Worm (Caenorhabditis elegans) whole organism, late embryonic: Measurements from ENCODE around the gene lbp-9.

ENCODE experiments used
- C38D4.7 ChIP-seq: fragments of 200-800 bp; sonication (Bioruptor generic); optimal IDR thresholded peaks from 2 replicates; lab custom pipeline; 2018; ENCODE audit warnings: mild to moderate bottlenecking, missing genetic modification characterization, moderate library complexity, missing compliant biosample characterization
- F13H6.1 ChIP-seq: sonication (generic microtip); optimal IDR thresholded peaks from 2 replicates; lab custom pipeline; 2016; ENCODE audit warnings: missing genetic modification characterization, missing compliant biosample characterization
- K02D7.2 ChIP-seq: sonication (generic microtip); optimal IDR thresholded peaks from 2 replicates; lab custom pipeline; 2017; ENCODE audit warnings: mild to moderate bottlenecking, missing genetic modification characterization, missing compliant biosample characterization
- K09A11.1 ChIP-seq: sonication (generic microtip); optimal IDR thresholded peaks from 2 replicates; lab custom pipeline; 2017; ENCODE audit warnings: antibody characterized with exemption, mild to moderate bottlenecking, missing genetic modification characterization, missing compliant biosample characterization; ENCODE audit not compliant: insufficient read depth
- ahr-1 ChIP-seq: sonication (generic microtip); optimal IDR thresholded peaks from 2 replicates; lab custom pipeline; 2016; ENCODE audit warnings: missing genetic modification characterization, missing compliant biosample characterization
- ama-1 ChIP-seq: fragments of 150-350 bp; optimal IDR thresholded peaks from 2 replicates; lab custom pipeline; 2014
- ceh-18 ChIP-seq: sonication (generic microtip); optimal IDR thresholded peaks from 2 replicates; lab custom pipeline; 2016; ENCODE audit warnings: missing genetic modification characterization, missing compliant biosample characterization
- ceh-2 ChIP-seq: sonication (generic microtip); optimal IDR thresholded peaks from 2 replicates; lab custom pipeline; 2016; ENCODE audit warnings: missing genotype, missing genetic modification characterization, missing compliant biosample characterization
- ceh-30 ChIP-seq: fragments of 150-350 bp; optimal IDR thresholded peaks from 2 replicates; lab custom pipeline; 2014; ENCODE audit warnings: missing biosample characterization, missing genetic modification characterization
- ceh-45 ChIP-seq: fragments of 200-800 bp; sonication (Bioruptor generic); IDR thresholded peaks from 2 replicates; pipeline ENCODE4 v1.3.6; 2022; ENCODE audit warnings: missing genetic modification reagents, missing genetic modification characterization, missing compliant biosample characterization
- ceh-48 ChIP-seq: sonication (generic microtip); optimal IDR thresholded peaks from 2 replicates; lab custom pipeline; 2016; ENCODE audit warnings: missing genetic modification characterization, inconsistent platforms, missing compliant biosample characterization
- ceh-6 ChIP-seq: fragments of 200-800 bp; sonication (Bioruptor generic); optimal IDR thresholded peaks from 2 replicates; lab custom pipeline; 2018; ENCODE audit warnings: mild to moderate bottlenecking, missing genetic modification characterization, missing compliant biosample characterization
- che-1 ChIP-seq: sonication (generic microtip); optimal IDR thresholded peaks from 2 replicates; lab custom pipeline; 2016; ENCODE audit warnings: mild to moderate bottlenecking, missing genetic modification characterization, missing compliant biosample characterization
- dmd-4 ChIP-seq: sonication (generic microtip); optimal IDR thresholded peaks from 2 replicates; lab custom pipeline; 2016; ENCODE audit warnings: borderline replicate concordance, missing genetic modification characterization, missing compliant biosample characterization
- dve-1 ChIP-seq: sonication (generic microtip); optimal IDR thresholded peaks from 2 replicates; lab custom pipeline; 2017; ENCODE audit warnings: antibody characterized with exemption, mild to moderate bottlenecking, missing genetic modification characterization, missing compliant biosample characterization
- elt-2 ChIP-seq: sonication (generic microtip); optimal IDR thresholded peaks from 2 replicates; lab custom pipeline; 2016; ENCODE audit warnings: missing genetic modification reagents, missing genetic modification characterization, missing compliant biosample characterization
- fax-1 ChIP-seq: sonication (generic microtip); optimal IDR thresholded peaks from 2 replicates; lab custom pipeline; 2016; ENCODE audit warnings: missing genotype, missing genetic modification characterization, missing compliant biosample characterization
- fkh-10 ChIP-seq: fragments of 150-350 bp; optimal IDR thresholded peaks from 2 replicates; lab custom pipeline; 2014; ENCODE audit warnings: missing biosample characterization, missing genetic modification reagents, missing genetic modification characterization
- fkh-6 ChIP-seq: sonication (generic microtip); optimal IDR thresholded peaks from 2 replicates; lab custom pipeline; 2016; ENCODE audit warnings: missing genetic modification characterization, missing compliant biosample characterization
- gmeb-2 ChIP-seq: sonication (generic microtip); optimal IDR thresholded peaks from 2 replicates; lab custom pipeline; 2016; ENCODE audit warnings: missing genetic modification characterization, inconsistent platforms, missing compliant biosample characterization
- hlh-15 ChIP-seq: sonication (generic microtip); optimal IDR thresholded peaks from 2 replicates; lab custom pipeline; 2016; ENCODE audit warnings: missing genetic modification characterization, missing compliant biosample characterization
- hlh-30 ChIP-seq: sonication (generic microtip); optimal IDR thresholded peaks from 2 replicates; lab custom pipeline; 2017; ENCODE audit warnings: antibody characterized with exemption, missing genetic modification characterization, missing compliant biosample characterization; ENCODE audit not compliant: insufficient read depth
- hlh-6 ChIP-seq: sonication (generic microtip); optimal IDR thresholded peaks from 2 replicates; lab custom pipeline; 2016; ENCODE audit warnings: missing genotype, missing genetic modification characterization, missing compliant biosample characterization
- hlh-8 ChIP-seq: sonication (generic microtip); optimal IDR thresholded peaks from 2 replicates; lab custom pipeline; 2016; ENCODE audit warnings: missing genotype, missing genetic modification characterization, missing compliant biosample characterization
- lim-6 ChIP-seq: sonication (generic microtip); optimal IDR thresholded peaks from 2 replicates; lab custom pipeline; 2016; ENCODE audit warnings: missing genetic modification characterization, missing compliant biosample characterization
- madf-2 ChIP-seq: sonication (generic microtip); optimal IDR thresholded peaks from 2 replicates; lab custom pipeline; 2017; ENCODE audit warnings: missing genetic modification characterization, missing compliant biosample characterization
- mec-3 ChIP-seq: sonication (generic microtip); optimal IDR thresholded peaks from 2 replicates; lab custom pipeline; 2016; ENCODE audit warnings: borderline replicate concordance, missing genetic modification characterization, missing compliant biosample characterization
- nhr-11 ChIP-seq: fragments of 150-350 bp; optimal IDR thresholded peaks from 2 replicates; lab custom pipeline; 2014; ENCODE audit warnings: missing biosample characterization, missing genetic modification characterization
- nhr-232 ChIP-seq: sonication (generic microtip); optimal IDR thresholded peaks from 2 replicates; lab custom pipeline; 2016; ENCODE audit warnings: missing genetic modification characterization, missing compliant biosample characterization
- npax-4 ChIP-seq: sonication (generic microtip); optimal IDR thresholded peaks from 2 replicates; lab custom pipeline; 2016; ENCODE audit warnings: missing genetic modification characterization, missing compliant biosample characterization
- odd-2 ChIP-seq: sonication (generic microtip); optimal IDR thresholded peaks from 2 replicates; lab custom pipeline; 2017; ENCODE audit warnings: antibody characterized with exemption, mild to moderate bottlenecking, missing genetic modification characterization, missing compliant biosample characterization
- pag-3 ChIP-seq: sonication (generic microtip); optimal IDR thresholded peaks from 2 replicates; lab custom pipeline; 2016; ENCODE audit warnings: missing compliant biosample characterization, missing genetic modification characterization, borderline replicate concordance
- pha-2 ChIP-seq: sonication (generic microtip); optimal IDR thresholded peaks from 2 replicates; lab custom pipeline; 2017; ENCODE audit warnings: mild to moderate bottlenecking, missing genetic modification characterization, missing compliant biosample characterization
- pha-4 ChIP-seq: fragments of 150-350 bp; optimal IDR thresholded peaks from 2 replicates; lab custom pipeline; 2018; ENCODE audit warnings: missing biosample characterization, missing genetic modification reagents, missing genetic modification characterization
- pros-1 ChIP-seq: fragments of 150-350 bp; optimal IDR thresholded peaks from 2 replicates; lab custom pipeline; 2014; ENCODE audit warnings: missing biosample characterization, missing genetic modification reagents, missing genetic modification characterization
- ref-2 ChIP-seq: sonication (generic microtip); optimal IDR thresholded peaks from 2 replicates; lab custom pipeline; 2016; ENCODE audit warnings: missing genetic modification characterization, missing compliant biosample characterization
- rnt-1 ChIP-seq: sonication (generic microtip); optimal IDR thresholded peaks from 2 replicates; lab custom pipeline; 2016; ENCODE audit warnings: missing genetic modification characterization, missing compliant biosample characterization
- sox-2 ChIP-seq: fragments of 200-800 bp; sonication (Bioruptor generic); IDR thresholded peaks from 2 replicates; pipeline ENCODE4 v1.3.6; 2022; ENCODE audit warnings: missing genetic modification reagents, missing genetic modification characterization, missing compliant biosample characterization
- syd-9 ChIP-seq: sonication (generic microtip); optimal IDR thresholded peaks from 2 replicates; lab custom pipeline; 2016; ENCODE audit warnings: mild to moderate bottlenecking, missing genetic modification characterization, moderate library complexity, missing compliant biosample characterization
- tbx-7 ChIP-seq: sonication (generic microtip); optimal IDR thresholded peaks from 2 replicates; lab custom pipeline; 2016; ENCODE audit warnings: missing genotype, missing genetic modification characterization, missing compliant biosample characterization
- unc-55 ChIP-seq: sonication (generic microtip); optimal IDR thresholded peaks from 2 replicates; lab custom pipeline; 2017; ENCODE audit warnings: missing biosample characterization, missing genetic modification reagents, missing genetic modification characterization

lbp-9 gene

DNA sequence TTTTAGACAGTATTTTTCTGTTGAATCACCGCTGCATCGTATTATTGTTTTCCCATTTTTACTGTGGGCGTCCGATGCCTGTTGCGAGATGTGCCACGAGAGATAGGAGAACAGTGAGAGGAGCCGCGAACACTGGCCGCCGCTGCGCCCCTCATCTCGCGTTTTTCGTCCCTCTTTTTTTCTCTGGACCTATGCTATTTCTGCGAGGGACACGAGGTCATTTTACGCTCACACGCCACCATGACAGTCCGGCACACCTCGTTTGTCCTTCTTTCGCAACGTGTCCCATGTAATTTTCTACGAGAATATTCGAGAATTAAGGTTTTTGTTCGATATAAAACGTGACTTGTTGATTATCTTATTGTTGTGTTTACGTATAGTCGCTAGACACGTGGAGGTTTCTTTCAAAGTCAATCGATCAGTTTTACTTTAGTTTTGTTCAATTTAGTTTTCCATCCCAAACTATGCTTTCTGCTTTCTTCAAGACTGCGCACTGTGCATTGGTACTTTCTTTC lies at the start of gene lbp-9:
Gene lbp-9 (plus strand): TSS at position 465 of the 515 bp plus-strand sequence.
- no peak for TF ChIP-seq dmd-4 (tag; lab: Kevin White, UChicago)
- no peak for TF ChIP-seq pag-3 (tag; lab: Kevin White, UChicago)
- no peak for TF ChIP-seq odd-2 (tag; lab: Kevin White, UChicago)
- no peak for TF ChIP-seq C38D4.7 (GFP tag; lab: Kevin White, UChicago)
- no peak for TF ChIP-seq tbx-7 (tag; lab: Kevin White, UChicago)
- TF ChIP-seq fkh-10 = no peak
- TF ChIP-seq syd-9 (tag; lab: Kevin White, UChicago) = no peak
- no peak for TF ChIP-seq nhr-11 (tag; lab: Kevin White, UChicago)
- TF ChIP-seq ceh-6 (GFP tag; lab: Kevin White, UChicago) = no peak
- no peak for TF ChIP-seq mec-3 (tag; lab: Kevin White, UChicago)
- TF ChIP-seq madf-2 = no peak
- no peak for TF ChIP-seq dve-1 (tag; lab: Kevin White, UChicago)
- no peak for TF ChIP-seq ceh-30 (tag; lab: Kevin White, UChicago)
- TF ChIP-seq pros-1 (tag; lab: Kevin White, UChicago) = no peak
- TF ChIP-seq K02D7.2 (tag; lab: Kevin White, UChicago) = no peak
- no peak for TF ChIP-seq ahr-1 (tag; lab: Kevin White, UChicago)
- no peak for TF ChIP-seq sox-2 (GFP tag; lab: Robert Waterston, UW)
- no peak for TF ChIP-seq ceh-45 (GFP tag; lab: Robert Waterston, UW)
- no peak for TF ChIP-seq K09A11.1 (tag; lab: Kevin White, UChicago)
- TF ChIP-seq pha-4 (tag; lab: Kevin White, UChicago) = no peak

DNA sequence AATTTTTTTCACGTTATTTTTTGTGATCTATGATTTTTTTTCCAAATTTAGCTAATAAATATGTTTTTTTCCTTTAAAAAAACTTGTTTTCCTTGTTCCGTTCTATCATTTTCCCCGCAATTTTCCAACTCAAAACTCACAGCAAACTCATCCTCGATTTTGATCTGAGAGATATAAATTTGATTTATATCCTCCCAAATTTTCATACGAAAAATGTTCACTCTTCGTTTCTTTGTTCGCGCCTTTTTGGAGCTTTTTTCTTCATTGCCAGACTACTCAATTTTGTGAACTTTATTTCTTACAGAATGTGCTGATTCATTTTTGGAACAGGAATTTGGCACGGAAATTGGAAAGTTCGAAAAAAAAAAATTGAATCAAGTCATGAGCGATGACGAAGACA lies 49.6 kb upstream of the lbp-9 start, which contains the start of gene F59A7.14:
Gene F59A7.14 (plus strand): TSS at position 301 of the 400 bp plus-strand sequence.
- no peak for TF ChIP-seq pha-4 (tag; lab: Kevin White, UChicago)
- TF ChIP-seq ceh-48 (tag; lab: Kevin White, UChicago) = no peak
- no peak for TF ChIP-seq rnt-1 (tag; lab: Kevin White, UChicago)
- no peak for TF ChIP-seq madf-2
- TF ChIP-seq hlh-15 (tag; lab: Kevin White, UChicago) = no peak
- no peak for TF ChIP-seq ceh-2
- TF ChIP-seq pros-1 (tag; lab: Kevin White, UChicago) = no peak
- no peak for TF ChIP-seq sox-2 (GFP tag; lab: Robert Waterston, UW)
- TF ChIP-seq ceh-45 (GFP tag; lab: Robert Waterston, UW) = no peak
- no peak for TF ChIP-seq che-1 (tag; lab: Kevin White, UChicago)
- no peak for TF ChIP-seq hlh-6
- no peak for TF ChIP-seq elt-2 (tag; lab: Kevin White, UChicago)
- no peak for TF ChIP-seq F13H6.1 (tag; lab: Kevin White, UChicago)
- TF ChIP-seq nhr-232 (tag; lab: Kevin White, UChicago) = no peak

DNA sequence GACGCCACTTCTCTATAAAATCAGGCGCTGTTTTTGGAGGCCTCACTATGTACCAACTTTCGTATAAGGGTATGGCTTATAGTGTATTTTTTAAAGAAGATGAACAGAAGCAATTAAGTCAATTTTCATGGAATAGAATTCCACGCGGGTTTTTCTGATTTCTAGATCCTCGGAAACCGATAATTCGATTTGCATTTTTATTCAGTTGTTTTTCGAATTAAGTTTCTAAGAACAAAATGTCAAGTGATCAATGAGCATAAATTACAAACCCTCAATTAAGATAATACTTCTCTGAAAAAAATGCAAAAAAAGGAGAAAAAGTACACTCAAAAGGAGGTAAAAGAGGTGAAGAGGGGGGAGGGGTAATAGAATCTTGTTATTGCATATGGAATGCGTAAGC lies 47.0 kb upstream of the lbp-9 start:
- TF ChIP-seq npax-4 (tag; lab: Kevin White, UChicago) (no peak), ref-2 (tag; lab: Kevin White, UChicago) (no peak), gmeb-2 (tag; lab: Kevin White, UChicago) (no peak), hlh-30 (tag; lab: Kevin White, UChicago) (no peak), hlh-8 (tag; lab: Kevin White, UChicago) (no peak), ama-1 (lab: Kevin White, UChicago) (no peak), lim-6 (tag; lab: Kevin White, UChicago) (no peak), madf-2 (no peak), pha-2 (no peak), unc-55 (no peak), ceh-6 (GFP tag; lab: Kevin White, UChicago) (no peak), dmd-4 (tag; lab: Kevin White, UChicago) (no peak), odd-2 (tag; lab: Kevin White, UChicago) (no peak), hlh-15 (tag; lab: Kevin White, UChicago) (no peak), fax-1 (tag; lab: Kevin White, UChicago) (no peak), ceh-48 (tag; lab: Kevin White, UChicago) (no peak), fkh-6 (tag; lab: Kevin White, UChicago) (no peak), ceh-18 (tag; lab: Kevin White, UChicago) (no peak), K09A11.1 (tag; lab: Kevin White, UChicago) (no peak)
